Worm (Caenorhabditis elegans) whole organism, L4/young adult: Measurements from ENCODE around the gene C16C8.22.

Experiments used
- W03F9.2 ChIP-seq: fragments of 150-350 bp; optimal IDR thresholded peaks from 2 replicates; lab custom pipeline; 2014; ENCODE audit warnings: missing biosample characterization, missing genetic modification characterization
- dao-5 ChIP-seq: sonication (generic microtip); optimal IDR thresholded peaks from 2 replicates; lab custom pipeline; 2016; ENCODE audit warnings: missing genotype, missing genetic modification characterization, moderate library complexity, missing compliant biosample characterization
- him-1 ChIP-seq: sonication (generic microtip); optimal IDR thresholded peaks from 2 replicates; lab custom pipeline; 2016; ENCODE audit warnings: missing genotype, missing genetic modification reagents, missing genetic modification characterization, missing compliant biosample characterization

- TF ChIP-seq W03F9.2 (tag; lab: Kevin White, UChicago) (no peak), him-1 (tag; lab: Kevin White, UChicago) (no peak), dao-5 (tag; lab: Kevin White, UChicago) (no peak)
These were observed 39.5 kb downstream of the C16C8.22 start, which contains the start of gene nep-8 for ce11 chrII:3403535-3403934.
